Worm (Caenorhabditis elegans): ENCODE results near the gene K07H8.9.

- TF ChIP-seq unc-62 (GFP tag; optimal IDR thresholded peaks at IDR 0.05 in 1 of 2): no peak
- TF ChIP-seq unc-62 (tag; optimal IDR thresholded peaks at IDR 0.05): no peak
- no peak for TF ChIP-seq fkh-10 (GFP tag; optimal IDR thresholded peaks at IDR 0.05)
- no peak for TF ChIP-seq nhr-77 (tag; optimal IDR thresholded peaks at IDR 0.05)
- TF ChIP-seq unc-130 (GFP tag; optimal IDR thresholded peaks at IDR 0.05): no peak
- TF ChIP-seq mxl-3 (GFP tag; optimal IDR thresholded peaks at IDR 0.05): no peak
- no peak for TF ChIP-seq lir-3 (tag; optimal IDR thresholded peaks at IDR 0.05)
- TF ChIP-seq set-16 (GFP tag; IDR thresholded peaks at IDR 0.05): no peak
Observed at ce11 chrIV:8247341-8247740, 38.9 kb downstream of the K07H8.9 start.
